Fruit fly (Drosophila melanogaster) whole organism, embryonic: ENCODE results near the gene CG33489.

Experiments
- Ada2b ChIP-seq: fragments of 200-800 bp; sonication (Bioruptor generic); IDR thresholded peaks from 2 replicates; pipeline ENCODE4 v1.3.6; 2022; ENCODE audit warnings: missing biosample characterization, missing genetic modification characterization
- C15 ChIP-seq: fragments of 200-800 bp; sonication (Bioruptor generic); IDR thresholded peaks from 3 replicates; pipeline ENCODE4 v1.3.6; 2022; ENCODE audit warnings: missing biosample characterization, missing genetic modification characterization
- CG1024 ChIP-seq: fragments of 200-800 bp; sonication (Bioruptor generic); IDR thresholded peaks from 2 replicates; pipeline ENCODE4 v1.3.6; 2022; ENCODE audit warnings: missing biosample characterization, missing genetic modification characterization
- CG10543 ChIP-seq: fragments of 200-800 bp; sonication (Bioruptor generic); optimal IDR thresholded peaks from 3 replicates; lab custom pipeline; 2017; ENCODE audit warnings: missing biosample characterization, mild to moderate bottlenecking, missing genetic modification characterization, moderate library complexity
- CG11723 ChIP-seq: fragments of 200-800 bp; sonication (Bioruptor generic); optimal IDR thresholded peaks from 2 replicates; lab custom pipeline; 2017; ENCODE audit warnings: missing biosample characterization, mild to moderate bottlenecking, missing genetic modification characterization
- CG1233 ChIP-seq: fragments of 200-800 bp; sonication (Bioruptor generic); optimal IDR thresholded peaks from 4 replicates; lab custom pipeline; 2018; ENCODE audit warnings: missing biosample characterization, mild to moderate bottlenecking, missing genetic modification characterization
- CG13287 ChIP-seq: fragments of 200-800 bp; sonication (Bioruptor generic); IDR thresholded peaks from 2 replicates; pipeline ENCODE4 v1.3.6; 2022; ENCODE audit warnings: missing biosample characterization, missing genetic modification characterization; ENCODE audit not compliant: partially characterized antibody
- CG16779 ChIP-seq: fragments of 200-800 bp; sonication (Bioruptor generic); IDR thresholded peaks from 2 replicates; pipeline ENCODE4 v1.3.6; 2022; ENCODE audit warnings: missing biosample characterization, missing genetic modification characterization
- CG16815 ChIP-seq: fragments of 200-800 bp; sonication (Bioruptor generic); optimal IDR thresholded peaks from 3 replicates; lab custom pipeline; 2017; ENCODE audit warnings: missing biosample characterization, mild to moderate bottlenecking, missing genetic modification characterization
- CG17359 ChIP-seq: fragments of 200-800 bp; sonication (Bioruptor generic); optimal IDR thresholded peaks from 3 replicates; lab custom pipeline; 2018; ENCODE audit warnings: missing biosample characterization, mild to moderate bottlenecking, missing genetic modification characterization, moderate library complexity
- CG4617 ChIP-seq: fragments of 200-800 bp; sonication (Bioruptor generic); optimal IDR thresholded peaks from 3 replicates; lab custom pipeline; 2016; ENCODE audit warnings: missing biosample characterization, missing genetic modification characterization, borderline replicate concordance
- CG5245 ChIP-seq: fragments of 200-800 bp; sonication (Bioruptor generic); optimal IDR thresholded peaks from 3 replicates; lab custom pipeline; 2016; ENCODE audit warnings: missing biosample characterization, missing genetic modification characterization
- CG6813 ChIP-seq: fragments of 200-800 bp; sonication (Bioruptor generic); optimal IDR thresholded peaks from 2 replicates; lab custom pipeline; 2017; ENCODE audit warnings: missing biosample characterization, missing genetic modification characterization, mild to moderate bottlenecking, moderate library complexity, missing genetic modification reagents
- CG7372 ChIP-seq: fragments of 200-800 bp; sonication (Bioruptor generic); IDR thresholded peaks from 2 replicates; pipeline ENCODE4 v1.3.6; 2022; ENCODE audit warnings: missing biosample characterization, missing genetic modification characterization
- CG7745 ChIP-seq: fragments of 200-800 bp; sonication (Bioruptor generic); optimal IDR thresholded peaks from 2 replicates; lab custom pipeline; 2018; ENCODE audit warnings: missing biosample characterization, mild to moderate bottlenecking, missing genetic modification characterization, moderate library complexity
- CG8290 ChIP-seq, 3 experiments: fragments of 200-800 bp; sonication (Bioruptor generic); optimal IDR thresholded peaks; 2 replicates each; lab custom pipeline; 2016 to 2019; ENCODE audit warnings: missing biosample characterization in 3 of 3, missing genetic modification characterization in 3 of 3, mild to moderate bottlenecking in 2 of 3, moderate library complexity in 1 of 3
- CG8359 ChIP-seq: fragments of 200-800 bp; sonication (Bioruptor generic); optimal IDR thresholded peaks from 2 replicates; lab custom pipeline; 2017; ENCODE audit warnings: missing biosample characterization, mild to moderate bottlenecking, missing genetic modification characterization, borderline replicate concordance
- CG8388 ChIP-seq: fragments of 200-800 bp; sonication (Bioruptor generic); optimal IDR thresholded peaks from 2 replicates; lab custom pipeline; 2019; ENCODE audit warnings: missing biosample characterization, mild to moderate bottlenecking, missing genetic modification characterization, moderate library complexity
- CTCF ChIP-seq: fragments of 200-800 bp; sonication (Bioruptor generic); optimal IDR thresholded peaks from 2 replicates; lab custom pipeline; 2017; ENCODE audit warnings: missing biosample characterization, mild to moderate bottlenecking, missing genetic modification characterization, moderate library complexity
- Dref ChIP-seq: fragments of 200-800 bp; sonication (Bioruptor generic); IDR thresholded peaks from 2 replicates; pipeline ENCODE4 v1.3.6; 2022; ENCODE audit warnings: missing biosample characterization, missing genetic modification characterization
- E2f1 ChIP-seq: fragments of 200-800 bp; sonication (Bioruptor generic); IDR thresholded peaks from 2 replicates; pipeline ENCODE4 v1.3.6; 2022; ENCODE audit warnings: missing biosample characterization, missing genetic modification characterization
- Eip74EF ChIP-seq, 2 experiments: fragments of 200-800 bp in 1 of 2; fragments of >200 bp in 1 of 2; sonication (Bioruptor generic) in 1 of 2; optimal IDR thresholded peaks; 2 replicates each; lab custom pipeline; 2017 to 2019; ENCODE audit warnings: missing biosample characterization in 2 of 2, missing genetic modification characterization in 2 of 2, mild to moderate bottlenecking in 1 of 2, moderate library complexity in 1 of 2
- HLH54F ChIP-seq: fragments of 200-800 bp; sonication (Bioruptor generic); optimal IDR thresholded peaks from 3 replicates; lab custom pipeline; 2016; ENCODE audit warnings: missing biosample characterization, missing genetic modification characterization
- Kr ChIP-seq: fragments of 200-800 bp; sonication (Bioruptor generic); optimal IDR thresholded peaks from 2 replicates; lab custom pipeline; 2017; ENCODE audit warnings: missing biosample characterization, mild to moderate bottlenecking, missing genetic modification characterization
- Lim3 ChIP-seq: fragments of 200-800 bp; sonication (Bioruptor generic); IDR thresholded peaks from 2 replicates; pipeline ENCODE4 v1.3.6; 2022; ENCODE audit warnings: missing biosample characterization, missing genetic modification characterization
- Mad ChIP-seq: fragments of 200-800 bp; sonication (Bioruptor generic); optimal IDR thresholded peaks from 2 replicates; lab custom pipeline; 2016; ENCODE audit warnings: missing biosample characterization, missing genetic modification characterization
- Pdp1 ChIP-seq, 2 experiments: fragments of 200-800 bp; sonication (Bioruptor generic); optimal IDR thresholded peaks; 3 replicates each; lab custom pipeline; 2016; ENCODE audit warnings: missing biosample characterization in 2 of 2, missing genetic modification characterization in 2 of 2, mild to moderate bottlenecking in 1 of 2, moderate library complexity in 1 of 2
- Side ChIP-seq: fragments of 200-800 bp; sonication (Bioruptor generic); optimal IDR thresholded peaks from 2 replicates; lab custom pipeline; 2016; ENCODE audit warnings: missing biosample characterization, missing genetic modification characterization
- Sox100B ChIP-seq: fragments of 200-800 bp; sonication (Bioruptor generic); optimal IDR thresholded peaks from 3 replicates; lab custom pipeline; 2018; ENCODE audit warnings: missing biosample characterization, mild to moderate bottlenecking, missing genetic modification characterization
- Spps ChIP-seq: fragments of 200-800 bp; sonication (Bioruptor generic); optimal IDR thresholded peaks from 2 replicates; lab custom pipeline; 2018; ENCODE audit warnings: missing biosample characterization, mild to moderate bottlenecking, missing genetic modification characterization
- Sry-δ ChIP-seq: fragments of 200-800 bp; sonication (Bioruptor generic); optimal IDR thresholded peaks from 2 replicates; lab custom pipeline; 2016; ENCODE audit warnings: missing biosample characterization, missing genetic modification characterization
- Vsx1 ChIP-seq: fragments of 200-800 bp; sonication (Bioruptor generic); optimal IDR thresholded peaks from 2 replicates; lab custom pipeline; 2017; ENCODE audit warnings: missing biosample characterization, mild to moderate bottlenecking, missing genetic modification characterization, missing genetic modification reagents
- amos ChIP-seq: fragments of 200-800 bp; sonication (Bioruptor generic); IDR thresholded peaks from 2 replicates; pipeline ENCODE4 v1.3.6; 2022; ENCODE audit warnings: missing biosample characterization, missing genetic modification characterization; ENCODE audit not compliant: partially characterized antibody
- aop ChIP-seq: fragments of 200-800 bp; sonication (Bioruptor generic); IDR thresholded peaks from 2 replicates; pipeline ENCODE4 v1.3.6; 2022; ENCODE audit warnings: missing biosample characterization, missing genetic modification characterization
- bab2 ChIP-seq: fragments of 200-800 bp; sonication (Bioruptor generic); optimal IDR thresholded peaks from 2 replicates; lab custom pipeline; 2016; ENCODE audit warnings: missing biosample characterization, missing genetic modification characterization
- cato ChIP-seq: fragments of 200-800 bp; sonication (Bioruptor generic); optimal IDR thresholded peaks from 2 replicates; lab custom pipeline; 2016; ENCODE audit warnings: missing biosample characterization, missing genetic modification characterization, borderline replicate concordance
- cg ChIP-seq: fragments of 200-800 bp; sonication (Bioruptor generic); optimal IDR thresholded peaks from 3 replicates; lab custom pipeline; 2019; ENCODE audit warnings: missing biosample characterization, mild to moderate bottlenecking, missing genetic modification characterization, moderate library complexity
- chm ChIP-seq: fragments of 200-800 bp; sonication (Bioruptor generic); IDR thresholded peaks from 2 replicates; pipeline ENCODE4 v1.3.6; 2022; ENCODE audit warnings: missing biosample characterization, missing genetic modification characterization
- ci ChIP-seq: fragments of 200-800 bp; sonication (Bioruptor generic); IDR thresholded peaks from 3 replicates; pipeline ENCODE4 v1.3.6; 2022; ENCODE audit warnings: missing biosample characterization, missing genetic modification characterization
- cwo ChIP-seq: fragments of 200-800 bp; sonication (Bioruptor generic); optimal IDR thresholded peaks from 3 replicates; lab custom pipeline; 2017; ENCODE audit warnings: missing biosample characterization, missing genetic modification characterization, mild to moderate bottlenecking, moderate library complexity, missing genetic modification reagents
- fd102C ChIP-seq: fragments of 200-800 bp; sonication (Bioruptor generic); optimal IDR thresholded peaks from 2 replicates; lab custom pipeline; 2018; ENCODE audit warnings: missing biosample characterization, mild to moderate bottlenecking, missing genetic modification characterization, moderate library complexity
- fru ChIP-seq: fragments of >200 bp; optimal IDR thresholded peaks from 2 replicates; lab custom pipeline; 2017
- gce ChIP-seq: fragments of 200-800 bp; sonication (Bioruptor generic); IDR thresholded peaks from 3 replicates; pipeline ENCODE4 v1.3.6; 2022; ENCODE audit warnings: missing biosample characterization, missing genetic modification characterization
- grau ChIP-seq: fragments of 200-800 bp; optimal IDR thresholded peaks from 3 replicates; lab custom pipeline; 2019; ENCODE audit warnings: missing biosample characterization, mild to moderate bottlenecking, missing genetic modification characterization, moderate library complexity
- h ChIP-seq: fragments of >200 bp; optimal IDR thresholded peaks from 2 replicates; lab custom pipeline; 2017
- kay ChIP-seq: fragments of 200-800 bp; sonication (Bioruptor generic); optimal IDR thresholded peaks from 2 replicates; lab custom pipeline; 2016; ENCODE audit warnings: missing biosample characterization, missing genetic modification characterization
- lov ChIP-seq, 2 experiments: fragments of 200-800 bp in 1 of 2; fragments of >200 bp in 1 of 2; sonication (Bioruptor generic) in 1 of 2; IDR thresholded peaks in 1 of 2; optimal IDR thresholded peaks in 1 of 2; 2 replicates in 1 of 2; 3 replicates in 1 of 2; pipeline versions ENCODE4 v1.3.6 to Lab custom; 2017 to 2022; ENCODE audit warnings: missing biosample characterization in 1 of 2, missing genetic modification characterization in 1 of 2
- slbo ChIP-seq: fragments of 200-800 bp; sonication (Bioruptor generic); IDR thresholded peaks from 2 replicates; pipeline ENCODE4 v1.3.6; 2022; ENCODE audit warnings: missing biosample characterization, missing genetic modification characterization
- tio ChIP-seq: fragments of 200-800 bp; sonication (Bioruptor generic); optimal IDR thresholded peaks from 2 replicates; lab custom pipeline; 2017; ENCODE audit warnings: missing biosample characterization, missing genetic modification characterization, inconsistent platforms
- trh ChIP-seq: fragments of 200-800 bp; sonication (Bioruptor generic); optimal IDR thresholded peaks from 2 replicates; lab custom pipeline; 2016; ENCODE audit warnings: missing biosample characterization, missing genetic modification characterization

The CG33489 gene

dm6 chr3L:11554338-11554737, 22.5 kb downstream of the CG33489 start (continued):
- TF ChIP-seq Kr, result peak; percentile 58
- TF ChIP-seq CG1024 (GFP tag; lab: Robert Waterston, UW), result peak; percentile 74
- peak; percentile 87 for TF ChIP-seq CG16815
- peak; percentile 87 for TF ChIP-seq CG8290 (GFP tag; optimal IDR thresholded peaks at IDR 0.05; lab: Kevin White, UChicago)
- TF ChIP-seq CG8290 (tag; optimal IDR thresholded peaks at IDR 0.05; lab: Kevin White, UChicago), result peak; percentile 48 to 67
- TF ChIP-seq chm (GFP tag; lab: Robert Waterston, UW), result peak; percentile 82; the same call in 1 of the 2 replicates
- TF ChIP-seq CG6813 (GFP tag; lab: Kevin White, UChicago), result peak; percentile 84
- no peak for TF ChIP-seq cg (GFP tag; lab: Kevin White, UChicago)
- TF ChIP-seq CG5245, result peak; percentile 85
- TF ChIP-seq C15, result 0 out of 3 replicates have a peak, but pooled peaks have one; percentile 7
- peak; percentile 1 for TF ChIP-seq cwo
- TF ChIP-seq CG7372 (GFP tag; lab: Robert Waterston, UW), result peak; percentile 49; the same call in 1 of the 2 replicates
- peak in 1 of 2 experiments; percentile 76 for TF ChIP-seq Eip74EF (GFP tag; optimal IDR thresholded peaks at IDR 0.05; lab: Kevin White, UChicago)
- TF ChIP-seq kay, result peak; percentile 48
- peak; percentile 78 for TF ChIP-seq CG8359 (GFP tag; lab: Kevin White, UChicago)
- TF ChIP-seq Pdp1 (GFP tag; optimal IDR thresholded peaks at IDR 0.05; lab: Kevin White, UChicago), result peak; percentile 57 to 78
- TF ChIP-seq slbo, result peak; percentile 66
- no peak for TF ChIP-seq h (lab: Kevin White, UChicago)
- TF ChIP-seq CTCF (GFP tag; lab: Kevin White, UChicago), result no peak
- TF ChIP-seq bab2 (GFP tag; lab: Kevin White, UChicago), result peak; percentile 69
- TF ChIP-seq Spps (tag; lab: Kevin White, UChicago), result peak; percentile 90
- no peak for TF ChIP-seq Dref (GFP tag; lab: Robert Waterston, UW)
- peak; percentile 15 for TF ChIP-seq trh (GFP tag; lab: Kevin White, UChicago)
- no peak for TF ChIP-seq lov (optimal IDR thresholded peaks at IDR 0.05; lab: Kevin White, UChicago)
- peak; percentile 92 for TF ChIP-seq lov (GFP tag; IDR thresholded peaks at IDR 0.05; lab: Robert Waterston, UW)
- TF ChIP-seq grau, result peak; percentile 82
- TF ChIP-seq CG4617, result peak; percentile 60
- peak; percentile 39; the same call in 1 of the 3 replicates for TF ChIP-seq gce (GFP tag; lab: Robert Waterston, UW)
- TF ChIP-seq CG10543 (GFP tag; lab: Kevin White, UChicago), result no peak
- TF ChIP-seq fru, result no peak
- peak; percentile 78 for TF ChIP-seq tio (GFP tag; lab: Kevin White, UChicago)
- peak; percentile 89 for TF ChIP-seq ci (GFP tag; lab: Robert Waterston, UW)
- no peak for TF ChIP-seq Lim3
- peak; percentile 65 for TF ChIP-seq CG7745 (tag; lab: Kevin White, UChicago)
- TF ChIP-seq Vsx1 (GFP tag; lab: Kevin White, UChicago), result peak; percentile 59
- peak; percentile 76 for TF ChIP-seq Side (GFP tag; lab: Kevin White, UChicago)
- peak; percentile 81 for TF ChIP-seq CG1233
- TF ChIP-seq CG16779 (GFP tag; lab: Robert Waterston, UW), result no peak
- TF ChIP-seq CG13287, result no peak
- TF ChIP-seq HLH54F (GFP tag; lab: Kevin White, UChicago), result peak; percentile 51
- peak; percentile 63; the same call in 1 of the 2 replicates for TF ChIP-seq aop (GFP tag; lab: Robert Waterston, UW)
- peak; percentile 70 for TF ChIP-seq CG11723 (GFP tag; lab: Kevin White, UChicago)
- TF ChIP-seq E2f1, result peak; percentile 76
- peak; percentile 76 for TF ChIP-seq fd102C (GFP tag; lab: Kevin White, UChicago)
- TF ChIP-seq Mad (GFP tag; lab: Kevin White, UChicago), result peak; percentile 81
- no peak for TF ChIP-seq amos (GFP tag; lab: Robert Waterston, UW)
- TF ChIP-seq CG8388 (GFP tag; lab: Kevin White, UChicago), result peak; percentile 57
- TF ChIP-seq Sox100B, result peak; percentile 83
- peak; percentile 63 for TF ChIP-seq cato
- peak; percentile 60 for TF ChIP-seq Ada2b (GFP tag; lab: Robert Waterston, UW)
- TF ChIP-seq CG17359 (tag; lab: Kevin White, UChicago), result peak; percentile 79
- peak; percentile 13 for TF ChIP-seq Sry-δ
